Fruit fly (Drosophila melanogaster): ENCODE measurements around the gene Task7.

Gene Task7

dm6 chr3R:9404104-9404512 is 8.0 kb downstream of the Task7 start, which contains the start of the genes CG9356, BBIP1 and CG8135 (continued):
- TF ChIP-seq Opbp (GFP tag; IDR thresholded peaks at IDR 0.05; ENCODE audit: partially characterized antibody) (peak; percentile 62), ab (GFP tag; optimal IDR thresholded peaks at IDR 0.05) (no peak), ind (GFP tag; optimal IDR thresholded peaks at IDR 0.05) (peak; percentile 85), CG2712 (tag; optimal IDR thresholded peaks at IDR 0.05) (peak; percentile 79), en (GFP tag; optimal IDR thresholded peaks at IDR 0.05) (peak; percentile 73), CG8924 (tag; optimal IDR thresholded peaks at IDR 0.05) (peak; percentile 71), CG17612 (GFP tag; IDR thresholded peaks at IDR 0.05) (no peak), Dek (tag; optimal IDR thresholded peaks at IDR 0.05) (peak; percentile 45), CG34224 (GFP tag; IDR thresholded peaks at IDR 0.05; ENCODE audit: partially characterized antibody) (no peak), CG31365 (tag; optimal IDR thresholded peaks at IDR 0.05) (no peak), CG4707 (GFP tag; optimal IDR thresholded peaks at IDR 0.05) (peak; percentile 5), Myb (GFP tag; optimal IDR thresholded peaks at IDR 0.05) (peak; percentile 69), sima (GFP tag; optimal IDR thresholded peaks at IDR 0.05) (peak; percentile 61), salm (tag; optimal IDR thresholded peaks at IDR 0.05) (peak; percentile 47), Hr3 (GFP tag; optimal IDR thresholded peaks at IDR 0.05) (peak; percentile 75), ewg (GFP tag; optimal IDR thresholded peaks at IDR 0.05) (peak; percentile 28), CG1603 (tag; optimal IDR thresholded peaks at IDR 0.05) (peak; percentile 85), grn (GFP tag; optimal IDR thresholded peaks at IDR 0.05) (peak; percentile 82), z (GFP tag; IDR thresholded peaks at IDR 0.05) (no peak), CG42726 (GFP tag; IDR thresholded peaks at IDR 0.05; ENCODE audit: partially characterized antibody) (no peak), CG32767 (GFP tag; IDR thresholded peaks at IDR 0.05) (no peak), CG10979 (tag; optimal IDR thresholded peaks at IDR 0.05) (peak; percentile 57), twi (tag; optimal IDR thresholded peaks at IDR 0.05) (peak; percentile 36), CTCF (GFP tag; optimal IDR thresholded peaks at IDR 0.05) (peak; percentile 2), jumu (GFP tag; optimal IDR thresholded peaks at IDR 0.05) (peak; percentile 80), CG18599 (GFP tag; optimal IDR thresholded peaks at IDR 0.05) (peak; percentile 66), Bgb (GFP tag; IDR thresholded peaks at IDR 0.05; ENCODE audit: partially characterized antibody) (no peak), mld (GFP tag; IDR thresholded peaks at IDR 0.05; ENCODE audit: partially characterized antibody) (no peak), mirr (GFP tag; optimal IDR thresholded peaks at IDR 0.05) (peak; percentile 70), chinmo (GFP tag; IDR thresholded peaks at IDR 0.05; ENCODE audit: partially characterized antibody) (no peak), CG7372 (GFP tag; IDR thresholded peaks at IDR 0.05) (peak; percentile 44), Hey (tag; optimal IDR thresholded peaks at IDR 0.05) (no peak), sc (optimal IDR thresholded peaks at IDR 0.05) (no peak), sc (GFP tag; optimal IDR thresholded peaks at IDR 0.05) (no peak), lmd (GFP tag; IDR thresholded peaks at IDR 0.05) (peak; percentile 56), abd-A (tag; optimal IDR thresholded peaks at IDR 0.05) (no peak), HLH54F (GFP tag; optimal IDR thresholded peaks at IDR 0.05) (peak; percentile 87), ftz-f1 (GFP tag; optimal IDR thresholded peaks at IDR 0.05) (peak; percentile 51), CG3163 (GFP tag; optimal IDR thresholded peaks at IDR 0.05) (peak; percentile 54), H15 (GFP tag; IDR thresholded peaks at IDR 0.05) (peak; percentile 66; the same call in 2 of the 3 replicates), da (GFP tag; optimal IDR thresholded peaks at IDR 0.05) (peak; percentile 60), ems (GFP tag; optimal IDR thresholded peaks at IDR 0.05) (peak; percentile 80), Camta (GFP tag; optimal IDR thresholded peaks at IDR 0.05) (peak; percentile 71), Deaf1 (tag; optimal IDR thresholded peaks at IDR 0.05) (no peak), CG15696 (tag; optimal IDR thresholded peaks at IDR 0.05) (peak; percentile 47), Adf1 (GFP tag; IDR thresholded peaks at IDR 0.05) (peak; percentile 29; the same call in 1 of the 2 replicates), CG2120 (GFP tag; optimal IDR thresholded peaks at IDR 0.05) (peak; percentile 88), lilli (GFP tag; optimal IDR thresholded peaks at IDR 0.05) (peak; percentile 92), BtbVII (GFP tag; optimal IDR thresholded peaks at IDR 0.05) (peak; percentile 2), CG31441 (GFP tag; IDR thresholded peaks at IDR 0.05) (no peak; the same call in 1 of the 2 replicates), Atf3 (GFP tag; optimal IDR thresholded peaks at IDR 0.05) (peak; percentile 63), run (tag; optimal IDR thresholded peaks at IDR 0.05) (no peak)

Measured in whole organism, embryonic.